Worm (Caenorhabditis elegans): ENCODE data around the gene F58F9.3.

- TF ChIP-seq ztf-23 (GFP tag; IDR thresholded peaks at IDR 0.05), result no peak
- no peak for TF ChIP-seq tab-1 (GFP tag; IDR thresholded peaks at IDR 0.05)
- TF ChIP-seq flt-1 (GFP tag; IDR thresholded peaks at IDR 0.05), result no peak
- no peak for TF ChIP-seq klf-2 (GFP tag; conservative IDR thresholded peaks at IDR 0.05)
- TF ChIP-seq T22C8.4 (GFP tag; IDR thresholded peaks at IDR 0.05), result no peak
- TF ChIP-seq cog-1 (tag; optimal IDR thresholded peaks at IDR 0.05), result no peak
These were observed 30.2 kb downstream of the F58F9.3 start, which contains the start of gene srv-28 for ce11 chrIV:6263244-6263643.

Data from whole organism, midembryonic.